Worm (Caenorhabditis elegans) whole organism, young adult: Measurements from ENCODE around the gene Y67D2.2.

ENCODE experiments used
- B0261.1 ChIP-seq: sonication (generic microtip); optimal IDR thresholded peaks from 2 replicates; lab custom pipeline; 2016; ENCODE audit warnings: mild to moderate bottlenecking, missing genetic modification characterization, moderate library complexity, missing compliant biosample characterization
- C06A6.2 ChIP-seq: fragments of 200-800 bp; sonication (Bioruptor generic); conservative IDR thresholded peaks from 2 replicates; pipeline ENCODE4 v1.3.6; 2022; ENCODE audit warnings: missing genetic modification characterization, missing compliant biosample characterization
- C17E4.6 ChIP-seq: fragments of 200-800 bp; sonication (Bioruptor generic); IDR thresholded peaks from 2 replicates; pipeline ENCODE4 v1.3.6; 2022; ENCODE audit warnings: missing genetic modification reagents, missing genetic modification characterization, missing compliant biosample characterization
- F10E7.11 ChIP-seq: sonication (generic microtip); optimal IDR thresholded peaks from 2 replicates; lab custom pipeline; 2017; ENCODE audit warnings: mild to moderate bottlenecking, missing genetic modification characterization, moderate library complexity, missing compliant biosample characterization
- F22D6.2 ChIP-seq: sonication (generic microtip); optimal IDR thresholded peaks from 2 replicates; lab custom pipeline; 2016; ENCODE audit warnings: mild to moderate bottlenecking, missing genetic modification characterization, missing compliant biosample characterization
- F33H1.4 ChIP-seq: fragments of 200-800 bp; sonication (Bioruptor generic); IDR thresholded peaks from 2 replicates; pipeline ENCODE4 v1.3.6; 2022; ENCODE audit warnings: missing genetic modification reagents, missing genetic modification characterization, missing compliant biosample characterization
- F39B2.1 ChIP-seq: fragments of 200-800 bp; sonication (Bioruptor generic); IDR thresholded peaks from 2 replicates; pipeline ENCODE4 v1.3.6; 2022; ENCODE audit warnings: missing genetic modification reagents, missing genetic modification characterization, missing compliant biosample characterization
- F55B11.4 ChIP-seq: sonication (generic microtip); optimal IDR thresholded peaks from 2 replicates; lab custom pipeline; 2016; ENCODE audit warnings: missing compliant biosample characterization, missing genetic modification characterization, borderline replicate concordance; ENCODE audit not compliant: insufficient read depth
- F57C9.4 ChIP-seq: sonication (generic microtip); optimal IDR thresholded peaks from 2 replicates; lab custom pipeline; 2017; ENCODE audit warnings: mild to moderate bottlenecking, missing genetic modification characterization, missing compliant biosample characterization
- K11D2.4 ChIP-seq: fragments of 200-800 bp; sonication (Bioruptor generic); IDR thresholded peaks from 2 replicates; pipeline ENCODE4 v1.3.6; 2022; ENCODE audit warnings: missing genetic modification reagents, missing genetic modification characterization, missing compliant biosample characterization
- K12H6.12 ChIP-seq: fragments of 200-800 bp; sonication (Bioruptor generic); optimal IDR thresholded peaks from 2 replicates; lab custom pipeline; 2018; ENCODE audit warnings: mild to moderate bottlenecking, missing genetic modification characterization, missing compliant biosample characterization
- Y53G8AR.9 ChIP-seq: fragments of 200-800 bp; sonication (Bioruptor generic); conservative IDR thresholded peaks from 2 replicates; pipeline ENCODE4 v1.3.6; 2022; ENCODE audit warnings: missing genetic modification reagents, missing genetic modification characterization, missing compliant biosample characterization
- Y67H2A.10 ChIP-seq: fragments of 200-800 bp; sonication (Bioruptor generic); conservative IDR thresholded peaks from 2 replicates; pipeline ENCODE4 v1.3.6; 2022; ENCODE audit warnings: missing genetic modification reagents, missing genetic modification characterization, missing compliant biosample characterization
- aptf-2 ChIP-seq: fragments of 200-800 bp; sonication (Bioruptor generic); conservative IDR thresholded peaks from 2 replicates; pipeline ENCODE4 v1.3.6; 2022; ENCODE audit warnings: missing genetic modification reagents, missing genetic modification characterization, missing compliant biosample characterization
- attf-6 ChIP-seq: fragments of 200-800 bp; sonication (Bioruptor generic); IDR thresholded peaks from 2 replicates; pipeline ENCODE4 v1.3.6; 2022; ENCODE audit warnings: missing genetic modification reagents, missing genetic modification characterization, missing compliant biosample characterization
- cebp-2 ChIP-seq: fragments of 200-800 bp; sonication (Bioruptor generic); IDR thresholded peaks from 2 replicates; pipeline ENCODE4 v1.3.6; 2022; ENCODE audit warnings: missing genetic modification characterization, missing compliant biosample characterization
- ceh-100 ChIP-seq: fragments of 200-800 bp; sonication (Bioruptor generic); IDR thresholded peaks from 2 replicates; pipeline ENCODE4 v1.3.6; 2022; ENCODE audit warnings: missing genetic modification reagents, missing genetic modification characterization, missing compliant biosample characterization
- ceh-58 ChIP-seq: fragments of 200-800 bp; sonication (Bioruptor generic); IDR thresholded peaks from 2 replicates; pipeline ENCODE4 v1.3.6; 2022; ENCODE audit warnings: missing genetic modification characterization, missing compliant biosample characterization
- chd-7 ChIP-seq: sonication (generic microtip); optimal IDR thresholded peaks from 2 replicates; lab custom pipeline; 2016; ENCODE audit warnings: mild to moderate bottlenecking, missing genetic modification characterization, moderate library complexity, missing compliant biosample characterization
- dox-1 ChIP-seq: fragments of 200-800 bp; sonication (Bioruptor generic); IDR thresholded peaks from 2 replicates; pipeline ENCODE4 v1.3.6; 2022; ENCODE audit warnings: missing genetic modification reagents, missing genetic modification characterization, missing compliant biosample characterization
- efl-1 ChIP-seq: fragments of 150-350 bp; optimal IDR thresholded peaks from 2 replicates; lab custom pipeline; 2014; ENCODE audit warnings: missing biosample characterization, missing genetic modification reagents, missing genetic modification characterization
- ets-4 ChIP-seq: fragments of 200-800 bp; sonication (Bioruptor generic); optimal IDR thresholded peaks from 2 replicates; lab custom pipeline; 2018; ENCODE audit warnings: mild to moderate bottlenecking, missing genetic modification characterization, missing compliant biosample characterization
- hlh-12 ChIP-seq: sonication (generic microtip); optimal IDR thresholded peaks from 2 replicates; lab custom pipeline; 2016; ENCODE audit warnings: missing genetic modification characterization, missing compliant biosample characterization
- hmg-20 ChIP-seq: fragments of 200-800 bp; sonication (Bioruptor generic); IDR thresholded peaks from 2 replicates; pipeline ENCODE4 v1.3.6; 2022; ENCODE audit warnings: missing genetic modification reagents, missing genetic modification characterization, missing compliant biosample characterization
- lag-1 ChIP-seq: fragments of 200-800 bp; sonication (Bioruptor generic); IDR thresholded peaks from 2 replicates; pipeline ENCODE4 v1.3.6; 2022; ENCODE audit warnings: missing genetic modification reagents, missing genetic modification characterization, missing compliant biosample characterization
- lin-35 ChIP-seq, 3 experiments: fragments of 150-350 bp in 2 of 3; sonication (generic microtip) in 1 of 3; optimal IDR thresholded peaks; 2 replicates each; lab custom pipeline; 2014 to 2018; ENCODE audit warnings: missing biosample characterization in 3 of 3, missing genetic modification characterization in 3 of 3, missing genetic modification reagents in 3 of 3
- lir-1 ChIP-seq: fragments of 200-800 bp; sonication (Bioruptor generic); conservative IDR thresholded peaks from 2 replicates; pipeline ENCODE4 v1.3.6; 2022; ENCODE audit warnings: missing genetic modification reagents, missing genetic modification characterization, missing compliant biosample characterization
- lsl-1 ChIP-seq: fragments of 200-800 bp; sonication (Bioruptor generic); optimal IDR thresholded peaks from 2 replicates; lab custom pipeline; 2018; ENCODE audit warnings: mild to moderate bottlenecking, missing genetic modification characterization, moderate library complexity, missing compliant biosample characterization
- madf-3 ChIP-seq: fragments of 200-800 bp; sonication (Bioruptor generic); IDR thresholded peaks from 2 replicates; pipeline ENCODE4 v1.3.6; 2022; ENCODE audit warnings: missing genetic modification reagents, missing genetic modification characterization, missing compliant biosample characterization
- madf-6 ChIP-seq: fragments of 200-800 bp; sonication (Bioruptor generic); IDR thresholded peaks from 2 replicates; pipeline ENCODE4 v1.3.6; 2022; ENCODE audit warnings: missing genetic modification reagents, missing genetic modification characterization, missing compliant biosample characterization
- madf-8 ChIP-seq: fragments of 200-800 bp; sonication (Bioruptor generic); conservative IDR thresholded peaks from 2 replicates; pipeline ENCODE4 v1.3.6; 2022; ENCODE audit warnings: missing genetic modification reagents, missing genetic modification characterization, missing compliant biosample characterization
- nfya-1 ChIP-seq: sonication (generic microtip); optimal IDR thresholded peaks from 2 replicates; lab custom pipeline; 2017; ENCODE audit warnings: antibody characterized with exemption, missing compliant biosample characterization, missing genetic modification characterization, borderline replicate concordance; ENCODE audit not compliant: insufficient read depth
- nfyb-1 ChIP-seq: fragments of 200-800 bp; sonication (Bioruptor generic); IDR thresholded peaks from 2 replicates; pipeline ENCODE4 v1.3.6; 2022; ENCODE audit warnings: missing genetic modification reagents, missing genetic modification characterization, missing compliant biosample characterization
- nhr-120 ChIP-seq: fragments of 200-800 bp; sonication (Bioruptor generic); IDR thresholded peaks from 2 replicates; pipeline ENCODE4 v1.3.6; 2022; ENCODE audit warnings: missing genetic modification characterization, missing compliant biosample characterization
- nhr-179 ChIP-seq: sonication (generic microtip); optimal IDR thresholded peaks from 2 replicates; lab custom pipeline; 2016; ENCODE audit warnings: mild to moderate bottlenecking, missing genetic modification characterization, missing compliant biosample characterization
- nhr-80 ChIP-seq: sonication (generic microtip); optimal IDR thresholded peaks from 2 replicates; lab custom pipeline; 2016; ENCODE audit warnings: missing genetic modification characterization, missing compliant biosample characterization
- rec-8 ChIP-seq, 2 experiments: sonication (generic microtip); optimal IDR thresholded peaks; 2 replicates each; lab custom pipeline; 2016; ENCODE audit warnings: mild to moderate bottlenecking in 2 of 2, missing genetic modification characterization in 2 of 2, missing genetic modification reagents in 2 of 2, missing genotype in 2 of 2, missing biosample characterization in 1 of 2, missing compliant biosample characterization in 1 of 2, moderate library complexity in 1 of 2
- sdz-38 ChIP-seq: sonication (generic microtip); optimal IDR thresholded peaks from 2 replicates; lab custom pipeline; 2016; ENCODE audit warnings: missing genotype, missing genetic modification characterization, missing compliant biosample characterization
- unc-130 ChIP-seq: sonication (generic microtip); optimal IDR thresholded peaks from 2 replicates; lab custom pipeline; 2016; ENCODE audit warnings: missing genetic modification reagents, missing genetic modification characterization, missing compliant biosample characterization
- unc-62 ChIP-seq: fragments of 150-350 bp; optimal IDR thresholded peaks from 2 replicates; lab custom pipeline; 2014; ENCODE audit warnings: missing biosample characterization, missing genetic modification reagents, missing genetic modification characterization
- ztf-26 ChIP-seq: sonication (generic microtip); optimal IDR thresholded peaks from 2 replicates; lab custom pipeline; 2017; ENCODE audit warnings: missing genetic modification characterization, missing compliant biosample characterization
- ztf-3 ChIP-seq: fragments of 200-800 bp; sonication (Bioruptor generic); optimal IDR thresholded peaks from 2 replicates; lab custom pipeline; 2018; ENCODE audit warnings: mild to moderate bottlenecking, missing genetic modification characterization, missing compliant biosample characterization

The Y67D2.2 gene

DNA sequence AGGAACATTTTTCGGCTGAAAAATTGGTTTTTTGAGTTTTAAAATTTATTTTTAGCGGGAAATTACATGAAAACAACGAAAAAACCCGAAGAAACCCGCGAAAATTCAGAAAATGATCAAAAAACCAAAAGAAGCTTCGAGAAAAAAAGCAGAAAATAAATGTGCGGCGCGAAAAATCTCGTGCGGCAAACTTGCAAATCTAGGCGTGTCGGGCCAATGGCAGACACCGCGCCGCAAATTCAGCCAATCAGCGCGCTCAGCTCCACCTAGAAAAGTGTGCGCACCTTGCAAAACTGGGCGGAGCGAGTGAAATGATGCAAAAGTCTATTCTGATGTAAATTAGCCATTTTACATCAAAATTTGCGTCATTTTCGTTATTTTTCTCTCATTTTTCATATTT is 60.3 kb downstream of the Y67D2.2 start, which contains the start of gene Y22D7AL.10 (continued):
- peak; percentile 96 for TF ChIP-seq ztf-26
- TF ChIP-seq ets-4 (GFP tag; lab: Kevin White, UChicago) = peak; percentile 68
- TF ChIP-seq B0261.1 (tag; lab: Kevin White, UChicago) = peak; percentile 51
- TF ChIP-seq madf-8 (GFP tag; lab: Robert Waterston, UW) = peak; percentile 92
- peak; percentile 72 to 95 (median 94) for TF ChIP-seq lin-35 (GFP tag; optimal IDR thresholded peaks at IDR 0.05; lab: Kevin White, UChicago)
- peak; percentile 94 for TF ChIP-seq cebp-2 (GFP tag; lab: Robert Waterston, UW)
- peak; percentile 68 for TF ChIP-seq aptf-2 (GFP tag; lab: Robert Waterston, UW)
- peak; percentile 100 for TF ChIP-seq C06A6.2
- TF ChIP-seq nhr-120 (GFP tag; lab: Robert Waterston, UW) = 0 out of 2 replicates have a peak, but pooled peaks have one; percentile 70
- peak; percentile 91 for TF ChIP-seq F39B2.1 (GFP tag; lab: Robert Waterston, UW)
- peak; percentile 97 for TF ChIP-seq C17E4.6 (GFP tag; lab: Robert Waterston, UW)
- peak; percentile 98 for TF ChIP-seq unc-130 (GFP tag; lab: Kevin White, UChicago)
- no peak for TF ChIP-seq nfya-1 (tag; lab: Kevin White, UChicago)
- 0 out of 2 replicates have a peak, but pooled peaks have one; percentile 56 for TF ChIP-seq lag-1 (GFP tag; lab: Robert Waterston, UW)
- TF ChIP-seq unc-62 (GFP tag; lab: Kevin White, UChicago) = no peak
- TF ChIP-seq madf-3 (GFP tag; lab: Robert Waterston, UW) = peak; percentile 96
- TF ChIP-seq F10E7.11 = peak; percentile 96
- peak; percentile 91 for TF ChIP-seq hmg-20 (GFP tag; lab: Robert Waterston, UW)
- peak; percentile 92 for TF ChIP-seq lsl-1 (GFP tag; lab: Kevin White, UChicago)
- TF ChIP-seq rec-8 (tag; optimal IDR thresholded peaks at IDR 0.05; lab: Kevin White, UChicago) = peak; percentile 74 to 85
- peak; percentile 92 for TF ChIP-seq ceh-100 (GFP tag; lab: Robert Waterston, UW)
- peak; percentile 83 for TF ChIP-seq ztf-3 (GFP tag; lab: Kevin White, UChicago)
- TF ChIP-seq ceh-58 (GFP tag; lab: Robert Waterston, UW) = no peak; the same call in 1 of the 2 replicates
- peak; percentile 94 for TF ChIP-seq efl-1
- peak; percentile 98 for TF ChIP-seq chd-7 (tag; lab: Kevin White, UChicago)
- TF ChIP-seq nfyb-1 (GFP tag; lab: Robert Waterston, UW) = peak; percentile 100
- TF ChIP-seq sdz-38 (tag; lab: Kevin White, UChicago) = no peak
- TF ChIP-seq F55B11.4 (tag; lab: Kevin White, UChicago) = no peak
- TF ChIP-seq F33H1.4 = peak; percentile 88
- peak; percentile 93 for TF ChIP-seq F57C9.4 (tag; lab: Kevin White, UChicago)
- peak; percentile 97 for TF ChIP-seq madf-6 (GFP tag; lab: Robert Waterston, UW)
- TF ChIP-seq hlh-12 (tag; lab: Kevin White, UChicago) = no peak
- TF ChIP-seq F22D6.2 = peak; percentile 87

DNA sequence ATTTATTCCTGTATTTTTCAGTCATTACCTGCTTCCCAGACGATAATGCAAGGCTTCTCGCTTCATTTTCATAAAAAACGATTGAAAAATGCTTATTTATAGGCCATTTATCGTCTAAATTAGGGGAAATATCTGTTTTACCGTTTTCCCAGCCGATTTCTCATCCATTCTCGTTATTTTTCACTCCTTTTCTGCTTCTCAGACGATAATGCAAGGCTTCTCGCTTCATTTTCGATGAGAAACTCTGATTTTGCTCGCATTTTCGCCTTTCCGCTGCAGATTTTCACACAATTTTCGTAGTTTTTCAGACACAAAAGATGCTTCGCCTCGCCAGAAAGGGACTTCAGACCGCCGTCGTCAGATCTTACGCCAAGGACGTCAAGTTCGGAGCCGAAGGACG is 60.8 kb downstream of the Y67D2.2 start, which contains the start of gene hsp-60:
Gene hsp-60, plus strand, starts transcription at position 301 of the 400 bp plus-strand sequence.
- TF ChIP-seq dox-1 = no peak
- TF ChIP-seq ceh-58 (GFP tag; lab: Robert Waterston, UW) = no peak
- TF ChIP-seq K11D2.4 = no peak
- TF ChIP-seq attf-6 = no peak
- TF ChIP-seq nhr-179 (tag; lab: Kevin White, UChicago) = no peak
- no peak for TF ChIP-seq Y67H2A.10 (GFP tag; lab: Robert Waterston, UW)
- no peak for TF ChIP-seq ztf-26
- TF ChIP-seq Y53G8AR.9 (GFP tag; lab: Robert Waterston, UW) = no peak
- no peak for TF ChIP-seq cebp-2 (GFP tag; lab: Robert Waterston, UW)
- TF ChIP-seq nhr-120 (GFP tag; lab: Robert Waterston, UW) = no peak
- TF ChIP-seq lir-1 = no peak
- TF ChIP-seq nhr-80 = no peak
- no peak for TF ChIP-seq K12H6.12 (tag; lab: Kevin White, UChicago)
